Worm (Caenorhabditis elegans): ENCODE results near the gene rpl-20.

DNA sequence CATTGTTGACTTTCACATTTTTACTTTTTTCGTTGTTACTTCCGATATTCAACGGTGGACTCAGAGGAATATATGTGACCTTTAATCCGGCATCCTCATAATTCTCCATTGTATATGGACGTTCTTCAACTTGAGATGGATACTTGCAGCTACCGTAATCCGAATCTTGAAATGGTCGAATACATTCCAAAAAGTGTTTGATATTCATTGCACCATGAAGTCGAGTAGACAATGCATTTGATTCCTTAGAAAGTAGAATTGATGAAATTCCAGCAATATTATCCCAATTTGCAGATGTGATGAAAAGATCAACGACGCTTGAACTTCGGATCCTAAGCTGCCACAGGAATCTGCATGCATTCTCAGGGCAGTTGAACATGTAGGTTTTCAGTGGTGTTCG, 7.1 kb downstream of the rpl-20 start:
- TF ChIP-seq flt-1 (GFP tag; IDR thresholded peaks at IDR 0.05) (no peak), ztf-23 (GFP tag; IDR thresholded peaks at IDR 0.05) (no peak), T22C8.4 (GFP tag; IDR thresholded peaks at IDR 0.05) (no peak), cog-1 (tag; optimal IDR thresholded peaks at IDR 0.05) (no peak), klf-2 (GFP tag; conservative IDR thresholded peaks at IDR 0.05) (no peak), med-1 (GFP tag; optimal IDR thresholded peaks at IDR 0.05; ENCODE audit: insufficient read depth) (no peak), ref-1 (GFP tag; conservative IDR thresholded peaks at IDR 0.05) (no peak), ztf-29 (GFP tag; IDR thresholded peaks at IDR 0.05) (no peak), tab-1 (GFP tag; IDR thresholded peaks at IDR 0.05) (no peak)

Data from whole organism, midembryonic.